Fruit fly (Drosophila melanogaster) whole organism, adult: ENCODE results near the gene sky.

Experiments used
- CG12768 ChIP-seq: fragments of 200-800 bp; sonication (Bioruptor generic); optimal IDR thresholded peaks from 2 replicates; lab custom pipeline; 2017; ENCODE audit warnings: missing biosample characterization, missing genetic modification characterization, mild to moderate bottlenecking, moderate library complexity, missing genetic modification reagents
- CG14711 ChIP-seq: fragments of 200-800 bp; sonication (Bioruptor generic); optimal IDR thresholded peaks from 2 replicates; lab custom pipeline; 2018; ENCODE audit warnings: missing biosample characterization, mild to moderate bottlenecking, missing genetic modification characterization, moderate library complexity
- CG1620 ChIP-seq: fragments of 200-800 bp; sonication (Bioruptor generic); optimal IDR thresholded peaks from 2 replicates; lab custom pipeline; 2016; ENCODE audit warnings: missing biosample characterization, missing genetic modification characterization
- CG5204 ChIP-seq: fragments of 200-800 bp; sonication (Bioruptor generic); optimal IDR thresholded peaks from 2 replicates; lab custom pipeline; 2016; ENCODE audit warnings: missing biosample characterization, missing genetic modification characterization
- CG7045 ChIP-seq: fragments of 200-800 bp; sonication (Bioruptor generic); optimal IDR thresholded peaks from 2 replicates; lab custom pipeline; 2017; ENCODE audit warnings: missing biosample characterization, mild to moderate bottlenecking, missing genetic modification characterization
- Clk ChIP-seq: fragments of 200-800 bp; sonication (Bioruptor generic); optimal IDR thresholded peaks from 2 replicates; lab custom pipeline; 2017; ENCODE audit warnings: missing biosample characterization, missing genetic modification characterization
- Crg-1 ChIP-seq: fragments of 200-800 bp; sonication (Bioruptor generic); optimal IDR thresholded peaks from 2 replicates; lab custom pipeline; 2016; ENCODE audit warnings: missing biosample characterization, missing genetic modification characterization
- cic ChIP-seq: fragments of 200-800 bp; sonication (Bioruptor generic); optimal IDR thresholded peaks from 2 replicates; lab custom pipeline; 2017; ENCODE audit warnings: missing biosample characterization, mild to moderate bottlenecking, missing genetic modification characterization, moderate library complexity
- cnc ChIP-seq, 2 experiments: fragments of >200 bp; optimal IDR thresholded peaks; 2 replicates each; lab custom pipeline; 2017
- kay ChIP-seq: fragments of 200-800 bp; sonication (Bioruptor generic); peaks from one replicate; lab custom pipeline; 2016; ENCODE audit warnings: missing biosample characterization, missing genetic modification characterization, borderline replicate concordance
- ovo ChIP-seq: fragments of 200-800 bp; sonication (Bioruptor generic); optimal IDR thresholded peaks from 2 replicates; lab custom pipeline; 2016; ENCODE audit warnings: missing biosample characterization, missing genetic modification characterization
- tj ChIP-seq: fragments of 200-800 bp; sonication (Bioruptor generic); optimal IDR thresholded peaks from 3 replicates; lab custom pipeline; 2017; ENCODE audit warnings: missing biosample characterization, mild to moderate bottlenecking, missing genetic modification characterization, moderate library complexity
- toe ChIP-seq: fragments of 200-800 bp; sonication (Bioruptor generic); optimal IDR thresholded peaks from 2 replicates; lab custom pipeline; 2016; ENCODE audit warnings: missing biosample characterization, missing genetic modification characterization

dm6 chr2L:20907995-20908654 is 10.6 kb downstream of the sky start:
- TF ChIP-seq Clk (no peak), cnc (optimal IDR thresholded peaks at IDR 0.05; lab: Kevin White, UChicago) (no peak), Crg-1 (no peak), kay (GFP tag; lab: Kevin White, UChicago) (no peak), tj (GFP tag; lab: Kevin White, UChicago) (peak; percentile 97), cic (GFP tag; lab: Kevin White, UChicago) (no peak), toe (GFP tag; lab: Kevin White, UChicago) (no peak), CG7045 (no peak), ovo (GFP tag; lab: Kevin White, UChicago) (no peak), CG1620 (GFP tag; lab: Kevin White, UChicago) (no peak), CG5204 (GFP tag; lab: Kevin White, UChicago) (no peak), CG14711 (tag; lab: Kevin White, UChicago) (no peak), CG12768 (GFP tag; lab: Kevin White, UChicago) (no peak)
